Worm (Caenorhabditis elegans) whole organism, L2 larva: ENCODE results near the gene rps-0.
A peak's percentile ranks its signal among the peaks of the same experiment; 100 is the strongest.

Source experiments
- C34F6.9 ChIP-seq: fragments of 150-350 bp; optimal IDR thresholded peaks from 2 replicates; lab custom pipeline; 2014; ENCODE audit warnings: missing biosample characterization, missing genetic modification characterization
- F13H6.1 ChIP-seq: sonication (generic microtip); optimal IDR thresholded peaks from 2 replicates; lab custom pipeline; 2016; ENCODE audit warnings: missing genetic modification characterization, missing compliant biosample characterization
- R02D3.7 ChIP-seq: fragments of 150-350 bp; optimal IDR thresholded peaks from 2 replicates; lab custom pipeline; 2014; ENCODE audit warnings: missing biosample characterization, missing genetic modification characterization
- Y55F3AM.14 ChIP-seq: fragments of 200-800 bp; sonication (Bioruptor generic); optimal IDR thresholded peaks from 2 replicates; lab custom pipeline; 2018; ENCODE audit warnings: mild to moderate bottlenecking, missing genetic modification characterization, missing compliant biosample characterization
- alr-1 ChIP-seq: fragments of 150-350 bp; optimal IDR thresholded peaks from 2 replicates; lab custom pipeline; 2014; ENCODE audit warnings: missing biosample characterization, missing genetic modification characterization
- aly-2 ChIP-seq: fragments of 150-350 bp; optimal IDR thresholded peaks from 2 replicates; lab custom pipeline; 2014; ENCODE audit warnings: missing biosample characterization, missing genetic modification characterization
- ama-1 ChIP-seq: fragments of 150-350 bp; optimal IDR thresholded peaks from 2 replicates; lab custom pipeline; 2018; ENCODE audit warnings: inconsistent platforms
- blmp-1 ChIP-seq: sonication (generic microtip); optimal IDR thresholded peaks from 2 replicates; lab custom pipeline; 2017; ENCODE audit warnings: missing genetic modification characterization, mild to moderate bottlenecking, missing compliant biosample characterization, antibody characterized with exemption, moderate library complexity; ENCODE audit not compliant: insufficient read depth
- ceh-16 ChIP-seq: fragments of 150-350 bp; optimal IDR thresholded peaks from 2 replicates; lab custom pipeline; 2014; ENCODE audit warnings: missing biosample characterization, missing genetic modification characterization
- ceh-82 ChIP-seq: fragments of 150-350 bp; optimal IDR thresholded peaks from 2 replicates; lab custom pipeline; 2014; ENCODE audit warnings: missing biosample characterization, missing genetic modification characterization
- crh-2 ChIP-seq: sonication (generic microtip); optimal IDR thresholded peaks from 2 replicates; lab custom pipeline; 2017; ENCODE audit warnings: missing biosample characterization, missing genetic modification characterization
- egl-27 ChIP-seq: sonication (generic microtip); optimal IDR thresholded peaks from 3 replicates; lab custom pipeline; 2017; ENCODE audit warnings: missing biosample characterization, missing genetic modification reagents, missing genetic modification characterization
- elt-1 ChIP-seq: fragments of 150-350 bp; optimal IDR thresholded peaks from 2 replicates; lab custom pipeline; 2014; ENCODE audit warnings: missing biosample characterization, missing genetic modification characterization
- fos-1 ChIP-seq: fragments of 150-350 bp; optimal IDR thresholded peaks from 2 replicates; lab custom pipeline; 2014; ENCODE audit warnings: missing biosample characterization, missing genetic modification characterization
- gmeb-1 ChIP-seq: fragments of 150-350 bp; optimal IDR thresholded peaks from 2 replicates; lab custom pipeline; 2014; ENCODE audit warnings: missing biosample characterization, missing genetic modification characterization
- lin-11 ChIP-seq: fragments of 150-350 bp; sonication (generic microtip); optimal IDR thresholded peaks from 2 replicates; lab custom pipeline; 2014; ENCODE audit warnings: missing biosample characterization, missing genetic modification characterization, inconsistent platforms, mixed read lengths
- lin-13 ChIP-seq: fragments of 150-350 bp; optimal IDR thresholded peaks from 2 replicates; lab custom pipeline; 2014; ENCODE audit warnings: missing biosample characterization, missing genetic modification reagents, missing genetic modification characterization
- lsy-2 ChIP-seq, 2 experiments: fragments of 150-350 bp in 1 of 2; sonication (generic microtip) in 1 of 2; optimal IDR thresholded peaks; 2 replicates each; lab custom pipeline; 2014 to 2017; ENCODE audit warnings: missing biosample characterization in 2 of 2, missing genetic modification characterization in 2 of 2
- mbf-1 ChIP-seq: sonication (generic microtip); optimal IDR thresholded peaks from 2 replicates; lab custom pipeline; 2017; ENCODE audit warnings: missing biosample characterization, missing genetic modification characterization
- mdl-1 ChIP-seq, 2 experiments: fragments of 150-350 bp in 1 of 2; sonication (generic microtip) in 1 of 2; optimal IDR thresholded peaks; 2 replicates each; lab custom pipeline; 2017; ENCODE audit warnings: missing biosample characterization in 2 of 2, missing genetic modification characterization in 2 of 2
- nhr-23 ChIP-seq: fragments of 150-350 bp; optimal IDR thresholded peaks from 2 replicates; lab custom pipeline; 2014; ENCODE audit warnings: missing biosample characterization, missing genetic modification reagents, missing genetic modification characterization
- nhr-237 ChIP-seq: fragments of 150-350 bp; optimal IDR thresholded peaks from 2 replicates; lab custom pipeline; 2014; ENCODE audit warnings: missing biosample characterization, missing genetic modification characterization
- nhr-25 ChIP-seq: fragments of 150-350 bp; sonication (generic microtip); optimal IDR thresholded peaks from 3 replicates; lab custom pipeline; 2014; ENCODE audit warnings: missing biosample characterization, missing genetic modification characterization
- nhr-6 ChIP-seq: fragments of 150-350 bp; optimal IDR thresholded peaks from 2 replicates; lab custom pipeline; 2014; ENCODE audit warnings: missing biosample characterization, missing genetic modification characterization
- nhr-77 ChIP-seq: fragments of 150-350 bp; optimal IDR thresholded peaks from 2 replicates; lab custom pipeline; 2014; ENCODE audit warnings: missing biosample characterization, missing genetic modification characterization
- peb-1 ChIP-seq: fragments of 150-350 bp; optimal IDR thresholded peaks from 2 replicates; lab custom pipeline; 2014; ENCODE audit warnings: missing biosample characterization, missing genetic modification characterization
- sem-4 ChIP-seq: fragments of 150-350 bp; optimal IDR thresholded peaks from 2 replicates; lab custom pipeline; 2014; ENCODE audit warnings: missing biosample characterization, missing genetic modification reagents, missing genetic modification characterization
- skn-1 ChIP-seq: sonication (generic microtip); optimal IDR thresholded peaks from 2 replicates; lab custom pipeline; 2017; ENCODE audit warnings: missing biosample characterization, missing genetic modification characterization
- sma-3 ChIP-seq: sonication (generic microtip); optimal IDR thresholded peaks from 2 replicates; lab custom pipeline; 2016; ENCODE audit warnings: missing genetic modification reagents, missing genetic modification characterization, missing compliant biosample characterization
- unc-55 ChIP-seq: fragments of 150-350 bp; sonication (generic microtip); optimal IDR thresholded peaks from 3 replicates; lab custom pipeline; 2014; ENCODE audit warnings: missing biosample characterization, missing genetic modification reagents, missing genetic modification characterization
- zag-1 ChIP-seq: fragments of 150-350 bp; optimal IDR thresholded peaks from 2 replicates; lab custom pipeline; 2014; ENCODE audit warnings: missing biosample characterization, missing genetic modification characterization
- ztf-1 ChIP-seq: fragments of 200-800 bp; sonication (Bioruptor generic); conservative IDR thresholded peaks from 2 replicates; pipeline ENCODE4 v1.3.6; 2022; ENCODE audit warnings: missing genetic modification characterization, missing compliant biosample characterization
- ztf-4 ChIP-seq: fragments of 150-350 bp; optimal IDR thresholded peaks from 2 replicates; lab custom pipeline; 2014; ENCODE audit warnings: missing biosample characterization, missing genetic modification characterization

The rps-0 gene

DNA sequence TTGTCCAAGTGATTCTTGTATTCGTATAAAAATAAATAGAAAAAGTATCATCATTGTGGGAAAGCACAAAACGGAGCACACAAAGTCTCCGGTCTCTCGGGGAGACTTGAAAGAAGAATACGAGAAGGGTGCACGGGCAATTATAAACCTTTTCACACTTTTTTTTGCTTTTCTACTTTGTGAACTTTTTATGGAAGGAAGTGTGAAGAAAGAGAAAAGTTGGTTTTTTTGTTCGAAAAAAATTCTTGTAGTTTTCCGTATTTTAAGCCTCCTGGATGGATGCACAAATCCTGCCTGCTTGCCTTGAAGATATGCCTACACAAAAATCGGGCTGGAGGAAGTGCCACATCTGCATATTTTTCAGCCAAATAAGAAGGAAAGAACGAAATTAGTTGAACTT lies 24.2 kb upstream of the rps-0 start, which contains the start of gene B0393.7:
B0393.7 (minus strand) TSS at position 101 of the 400 bp plus-strand sequence.
- TF ChIP-seq nhr-77 (tag; lab: Kevin White, UChicago) (no peak), alr-1 (tag; lab: Kevin White, UChicago) (no peak), ceh-16 (tag; lab: Kevin White, UChicago) (no peak), nhr-25 (tag; lab: Kevin White, UChicago) (no peak), gmeb-1 (tag; lab: Kevin White, UChicago) (no peak), sma-3 (no peak), lin-11 (tag; lab: Kevin White, UChicago) (no peak), crh-2 (tag; lab: Kevin White, UChicago) (no peak), ama-1 (no peak), zag-1 (tag; lab: Kevin White, UChicago) (no peak), peb-1 (no peak), ztf-1 (GFP tag; lab: Robert Waterston, UW) (no peak), skn-1 (no peak), R02D3.7 (tag; lab: Kevin White, UChicago) (no peak)

DNA sequence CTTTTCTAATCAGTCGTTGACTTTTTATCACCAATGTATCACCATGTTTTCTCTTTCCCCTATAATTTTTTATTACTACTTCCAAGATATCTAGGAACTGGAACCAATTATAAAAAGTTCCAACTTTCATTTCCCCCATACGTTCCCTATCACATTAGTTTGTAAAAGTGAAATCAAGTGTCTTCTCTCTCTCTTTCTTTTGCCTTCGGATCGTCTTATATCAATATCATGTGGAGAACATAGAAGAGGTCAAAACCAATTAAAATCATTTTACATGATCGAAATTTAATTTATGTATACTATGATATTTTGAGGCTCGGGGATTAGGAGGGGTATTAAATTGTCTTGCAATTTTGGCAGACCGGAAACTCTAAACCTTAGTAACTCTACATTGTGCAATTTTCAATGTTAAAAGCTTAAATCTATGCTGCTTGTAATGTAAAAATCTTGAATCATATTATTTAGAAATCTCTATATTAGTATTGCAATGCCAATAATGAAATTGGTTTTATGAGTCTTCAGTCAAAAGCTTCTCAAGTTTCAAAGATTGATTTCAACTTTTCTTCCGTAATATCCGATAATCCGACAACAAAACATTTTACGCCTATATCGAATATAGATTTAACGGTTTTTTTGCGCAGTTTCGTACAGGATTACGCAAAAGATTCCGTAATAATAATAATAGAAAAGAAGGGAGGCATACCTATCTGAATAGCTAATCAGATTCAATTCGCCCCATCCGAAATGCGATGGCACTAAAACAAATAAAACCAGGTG lies 14.2 kb upstream of the rps-0 start:
- TF ChIP-seq aly-2 (no peak), peb-1 (no peak), blmp-1 (tag; lab: Kevin White, UChicago) (peak; percentile 26)

DNA sequence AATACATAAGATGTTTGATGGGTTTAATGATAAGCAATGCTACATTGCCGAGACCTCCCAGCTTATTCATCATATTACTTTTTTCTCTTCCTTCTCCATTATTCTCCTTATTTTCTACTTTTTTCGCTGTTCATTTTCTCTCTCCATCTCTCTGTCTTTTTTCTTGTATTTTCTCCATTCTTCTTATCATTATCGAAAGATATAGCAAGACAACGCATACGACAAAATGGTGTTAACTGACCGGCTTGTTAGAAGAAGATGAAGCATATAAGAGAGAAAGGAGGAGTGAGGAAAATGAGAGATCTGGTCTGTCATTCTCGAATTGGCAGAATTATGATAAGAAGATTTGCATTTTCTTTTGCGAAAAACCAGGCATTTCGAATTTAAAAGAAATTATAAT lies 13.0 kb upstream of the rps-0 start:
- TF ChIP-seq nhr-25 (tag; lab: Kevin White, UChicago) (no peak), mbf-1 (tag; lab: Kevin White, UChicago) (no peak), ceh-82 (no peak), fos-1 (tag; lab: Kevin White, UChicago) (no peak), ztf-4 (tag; lab: Kevin White, UChicago) (no peak)

DNA sequence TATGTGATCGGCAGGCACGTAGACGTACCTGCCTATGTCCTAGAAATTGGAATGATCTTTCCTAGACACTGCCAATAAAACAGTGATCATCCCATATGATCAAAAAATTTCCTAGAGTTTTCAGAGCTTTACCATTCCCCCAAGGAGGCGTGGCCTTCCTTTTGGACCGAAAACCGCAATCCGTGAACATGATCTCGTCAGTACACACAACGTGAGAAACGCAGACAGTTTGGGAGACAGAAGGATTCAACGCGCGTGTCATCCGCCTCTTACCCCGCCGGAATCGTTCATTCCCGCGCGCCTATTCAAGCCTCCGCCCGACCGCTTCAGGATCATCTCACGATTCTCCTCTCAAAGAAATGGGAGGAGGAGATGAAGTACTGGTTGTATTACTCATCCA lies 11.6 kb upstream of the rps-0 start, which contains the start of gene B0393.5:
B0393.5 (plus strand) TSS at position 301 of the 400 bp plus-strand sequence.
- no peak for TF ChIP-seq unc-55 (GFP tag; lab: Kevin White, UChicago)
- TF ChIP-seq blmp-1 (tag; lab: Kevin White, UChicago): no peak
- TF ChIP-seq mdl-1 (tag; optimal IDR thresholded peaks at IDR 0.05; lab: Kevin White, UChicago): no peak
- TF ChIP-seq egl-27 (tag; lab: Kevin White, UChicago): no peak

DNA sequence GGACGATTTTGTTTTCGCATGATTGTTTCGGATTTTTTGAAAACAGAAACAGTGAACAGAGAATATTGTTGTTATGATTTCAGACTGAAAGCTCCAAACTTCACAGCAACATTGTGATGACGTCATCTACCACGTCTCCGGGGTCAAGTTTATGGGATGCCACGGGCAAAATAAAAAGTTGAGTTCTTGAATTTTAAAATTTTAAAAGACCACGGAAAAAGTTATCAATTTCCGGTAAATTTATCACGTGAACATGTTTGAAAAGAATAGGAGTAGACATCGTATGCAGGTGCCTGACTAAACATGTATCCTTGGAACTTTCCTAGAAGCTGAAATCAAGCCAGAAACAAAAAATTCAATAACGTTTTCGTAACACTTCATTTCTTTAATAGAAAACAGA lies 9.7 kb upstream of the rps-0 start, which contains the start of gene B0393.4:
B0393.4 (minus strand) TSS at position 101 of the 400 bp plus-strand sequence.
- no peak for TF ChIP-seq nhr-237 (tag; lab: Kevin White, UChicago)
- no peak for TF ChIP-seq sem-4 (tag; lab: Kevin White, UChicago)
- TF ChIP-seq sma-3: no peak
- TF ChIP-seq C34F6.9 (tag; lab: Kevin White, UChicago): no peak
- TF ChIP-seq ama-1: no peak
- no peak for TF ChIP-seq elt-1 (tag; lab: Kevin White, UChicago)
- no peak for TF ChIP-seq alr-1 (tag; lab: Kevin White, UChicago)
- TF ChIP-seq Y55F3AM.14: no peak
- TF ChIP-seq lsy-2 (tag; optimal IDR thresholded peaks at IDR 0.05; lab: Kevin White, UChicago): no peak
- TF ChIP-seq ceh-82: no peak
- no peak for TF ChIP-seq lin-13
- TF ChIP-seq lin-11 (tag; lab: Kevin White, UChicago): no peak
- no peak for TF ChIP-seq F13H6.1 (tag; lab: Kevin White, UChicago)
- TF ChIP-seq nhr-6 (tag; lab: Kevin White, UChicago): no peak
- no peak for TF ChIP-seq nhr-23
- no peak for TF ChIP-seq aly-2
- TF ChIP-seq unc-55 (GFP tag; lab: Kevin White, UChicago): no peak
